Worm (Caenorhabditis elegans): ENCODE results near the gene adbp-1.

The adbp-1 gene

DNA sequence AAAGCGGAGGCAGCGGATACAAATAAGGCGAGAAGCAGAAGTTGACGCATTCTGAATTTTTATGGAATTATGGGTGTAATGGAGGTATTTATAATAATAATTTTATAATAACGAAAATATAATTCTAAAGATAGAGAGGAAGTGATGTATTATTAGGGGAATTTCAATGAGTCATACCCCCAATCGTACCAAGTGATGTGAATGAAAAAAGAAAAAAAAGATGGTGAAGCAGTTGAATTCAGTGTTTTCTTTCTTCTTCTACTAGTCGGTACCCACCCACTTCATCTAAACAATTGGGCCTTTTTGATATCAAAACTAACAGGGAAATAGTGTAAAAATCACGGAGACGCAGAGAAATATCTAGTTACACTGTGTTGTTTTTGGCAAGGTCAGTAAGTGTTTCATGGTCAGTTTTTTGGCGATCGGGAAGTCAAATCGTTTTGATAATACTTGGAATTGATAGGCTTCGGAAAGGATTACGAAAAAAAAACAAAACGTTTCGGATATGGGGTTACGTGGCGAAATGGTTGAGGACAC lies 42.8 kb downstream of the adbp-1 start, which contains the start of gene ttr-18:
ttr-18 (minus strand) TSS at position 51 of the 537 bp plus-strand sequence.
- TF ChIP-seq pha-4 (tag; optimal IDR thresholded peaks at IDR 0.05) (no peak), tbx-8 (GFP tag; optimal IDR thresholded peaks at IDR 0.05) (no peak), ces-1 (GFP tag; optimal IDR thresholded peaks at IDR 0.05) (no peak), ztf-11 (tag; optimal IDR thresholded peaks at IDR 0.05) (no peak), drap-1 (GFP tag; optimal IDR thresholded peaks at IDR 0.05) (no peak), blmp-1 (tag; optimal IDR thresholded peaks at IDR 0.05) (no peak), M03D4.4 (tag; optimal IDR thresholded peaks at IDR 0.05) (no peak), cnd-1 (tag; optimal IDR thresholded peaks at IDR 0.05) (no peak), mab-5 (tag; optimal IDR thresholded peaks at IDR 0.05) (no peak), unc-39 (tag; optimal IDR thresholded peaks at IDR 0.05) (no peak), zip-8 (tag; optimal IDR thresholded peaks at IDR 0.05) (no peak), nhr-76 (tag; optimal IDR thresholded peaks at IDR 0.05) (no peak), lin-32 (GFP tag; optimal IDR thresholded peaks at IDR 0.05) (no peak), sem-2 (GFP tag; optimal IDR thresholded peaks at IDR 0.05) (no peak), lin-13 (tag; optimal IDR thresholded peaks at IDR 0.05) (no peak), unc-120 (tag; optimal IDR thresholded peaks at IDR 0.05; ENCODE audit: poor library complexity, severe bottlenecking) (no peak), hlh-1 (tag; optimal IDR thresholded peaks at IDR 0.05) (no peak)

DNA sequence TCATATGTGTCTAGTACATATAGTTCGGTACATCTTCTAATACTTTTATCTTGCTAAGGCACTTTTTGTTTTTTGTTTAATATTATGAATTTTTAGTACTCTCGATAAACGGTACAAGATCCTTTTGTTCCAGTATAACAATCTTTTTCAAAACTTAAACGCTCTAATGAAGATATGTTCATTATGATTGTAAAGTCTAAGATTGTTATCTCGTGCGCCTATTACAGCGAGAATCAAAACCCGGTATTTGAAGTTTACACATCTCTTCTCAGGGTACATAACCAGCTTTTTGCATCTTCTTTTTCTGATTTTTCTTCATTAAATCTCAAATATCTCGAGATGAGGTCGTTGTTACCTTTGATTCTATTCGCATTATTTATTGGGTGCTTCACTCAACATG lies 44.0 kb downstream of the adbp-1 start, which contains the start of gene B0334.13:
B0334.13 (plus strand) TSS at position 301 of the 400 bp plus-strand sequence.
- TF ChIP-seq cnd-1 (tag; optimal IDR thresholded peaks at IDR 0.05) (no peak), unc-39 (tag; optimal IDR thresholded peaks at IDR 0.05) (no peak), ceh-83 (GFP tag; optimal IDR thresholded peaks at IDR 0.05) (no peak), ham-2 (GFP tag; optimal IDR thresholded peaks at IDR 0.05) (no peak), sem-2 (GFP tag; optimal IDR thresholded peaks at IDR 0.05) (no peak), ceh-43 (GFP tag; optimal IDR thresholded peaks at IDR 0.05) (no peak), hlh-1 (tag; optimal IDR thresholded peaks at IDR 0.05) (no peak), ces-1 (GFP tag; optimal IDR thresholded peaks at IDR 0.05) (no peak), mls-2 (tag; optimal IDR thresholded peaks at IDR 0.05) (no peak), tbx-8 (GFP tag; optimal IDR thresholded peaks at IDR 0.05) (no peak), unc-62 (GFP tag; optimal IDR thresholded peaks at IDR 0.05) (no peak), nhr-12 (tag; optimal IDR thresholded peaks at IDR 0.05) (no peak)

DNA sequence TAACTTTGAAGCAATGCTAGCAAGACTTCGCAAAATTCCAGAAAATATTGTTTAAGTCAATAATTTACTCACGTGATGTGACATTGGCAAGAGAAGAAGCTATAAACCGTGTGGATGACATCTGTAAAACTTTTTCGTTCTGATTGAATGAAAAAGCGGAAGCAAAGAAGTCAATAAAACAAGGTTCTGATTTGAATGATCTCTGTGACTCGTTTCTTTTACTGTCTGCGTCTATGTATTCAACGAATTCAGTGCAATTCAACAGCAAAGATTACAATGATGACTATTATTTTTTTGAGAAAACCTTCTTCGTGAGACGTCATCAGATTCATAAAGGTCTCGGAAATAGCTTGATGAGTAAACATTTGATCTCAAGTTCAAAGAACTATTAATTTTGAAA lies 48.9 kb downstream of the adbp-1 start, which contains the start of gene hacl-1:
hacl-1 (minus strand) TSS at position 121 of the 400 bp plus-strand sequence.
- TF ChIP-seq blmp-1 (tag; optimal IDR thresholded peaks at IDR 0.05) (no peak), lin-13 (tag; optimal IDR thresholded peaks at IDR 0.05) (no peak), mep-1 (tag; optimal IDR thresholded peaks at IDR 0.05) (no peak), drap-1 (GFP tag; optimal IDR thresholded peaks at IDR 0.05) (no peak), unc-120 (tag; optimal IDR thresholded peaks at IDR 0.05; ENCODE audit: poor library complexity, severe bottlenecking) (no peak), nhr-2 (tag; optimal IDR thresholded peaks at IDR 0.05) (no peak), M03D4.4 (tag; optimal IDR thresholded peaks at IDR 0.05) (no peak), elt-1 (tag; optimal IDR thresholded peaks at IDR 0.05; ENCODE audit: borderline replicate concordance, insufficient read depth) (no peak), nhr-237 (tag; optimal IDR thresholded peaks at IDR 0.05) (no peak), zip-8 (tag; optimal IDR thresholded peaks at IDR 0.05) (no peak), ham-2 (GFP tag; optimal IDR thresholded peaks at IDR 0.05) (no peak), lsy-2 (tag; optimal IDR thresholded peaks at IDR 0.05) (no peak), pha-4 (tag; optimal IDR thresholded peaks at IDR 0.05) (no peak), ztf-11 (tag; optimal IDR thresholded peaks at IDR 0.05) (no peak), flh-1 (GFP tag; optimal IDR thresholded peaks at IDR 0.05) (no peak)
